Worm (Caenorhabditis elegans): Measurements from ENCODE around the gene Y54G2A.28.

DNA sequence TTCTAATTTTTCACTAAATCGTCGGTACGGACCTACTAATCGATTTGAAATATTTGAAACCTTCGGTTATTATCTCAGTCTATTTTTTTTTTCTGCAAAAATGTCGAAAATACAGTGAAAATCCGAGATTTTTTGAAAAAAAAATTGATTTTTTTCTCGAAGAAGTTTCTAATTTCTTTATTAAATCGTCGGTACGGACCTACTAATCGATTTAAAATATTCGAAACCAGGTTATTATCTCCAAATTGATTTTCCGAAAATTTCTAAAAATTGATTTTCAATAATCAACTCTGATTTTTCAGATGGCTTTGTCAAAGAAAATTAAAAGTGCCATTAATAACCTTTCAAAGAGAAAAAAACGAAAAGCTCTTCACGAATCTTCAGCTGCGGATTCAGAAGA is 41.2 kb upstream of the Y54G2A.28 start, which contains the start of gene ivph-3:
- TF ChIP-seq F13H6.1 (tag; optimal IDR thresholded peaks at IDR 0.05), result no peak
- TF ChIP-seq ama-1 (optimal IDR thresholded peaks at IDR 0.05), result no peak
- no peak for TF ChIP-seq ceh-2 (tag; optimal IDR thresholded peaks at IDR 0.05)
- TF ChIP-seq gmeb-2 (tag; optimal IDR thresholded peaks at IDR 0.05), result no peak
- TF ChIP-seq che-1 (tag; optimal IDR thresholded peaks at IDR 0.05), result no peak
- no peak for TF ChIP-seq elt-2 (tag; optimal IDR thresholded peaks at IDR 0.05)
- TF ChIP-seq syd-9 (tag; optimal IDR thresholded peaks at IDR 0.05), result no peak
- TF ChIP-seq nhr-11 (tag; optimal IDR thresholded peaks at IDR 0.05), result no peak
- TF ChIP-seq nfya-1 (tag; optimal IDR thresholded peaks at IDR 0.05), result no peak
- no peak for TF ChIP-seq hlh-8 (tag; optimal IDR thresholded peaks at IDR 0.05)
- TF ChIP-seq ceh-48 (tag; optimal IDR thresholded peaks at IDR 0.05), result no peak
